Worm (Caenorhabditis elegans) whole organism, early embryonic: ENCODE results near the gene F58B3.6.

Experiments
- flt-1 ChIP-seq: fragments of 200-800 bp; sonication (Bioruptor generic); IDR thresholded peaks from 2 replicates; pipeline ENCODE4 v1.3.6; 2022; ENCODE audit warnings: missing genetic modification characterization, missing compliant biosample characterization
- hnd-1 ChIP-seq: sonication (generic microtip); optimal IDR thresholded peaks from 2 replicates; lab custom pipeline; 2016; ENCODE audit warnings: missing genetic modification characterization, missing compliant biosample characterization
- tbx-11 ChIP-seq: fragments of 200-800 bp; sonication (Bioruptor generic); IDR thresholded peaks from 2 replicates; pipeline ENCODE4 v1.3.6; 2022; ENCODE audit warnings: missing genetic modification characterization, missing compliant biosample characterization
- tra-4 ChIP-seq: sonication (generic microtip); optimal IDR thresholded peaks from 2 replicates; lab custom pipeline; 2017; ENCODE audit warnings: missing genetic modification characterization, missing compliant biosample characterization

DNA sequence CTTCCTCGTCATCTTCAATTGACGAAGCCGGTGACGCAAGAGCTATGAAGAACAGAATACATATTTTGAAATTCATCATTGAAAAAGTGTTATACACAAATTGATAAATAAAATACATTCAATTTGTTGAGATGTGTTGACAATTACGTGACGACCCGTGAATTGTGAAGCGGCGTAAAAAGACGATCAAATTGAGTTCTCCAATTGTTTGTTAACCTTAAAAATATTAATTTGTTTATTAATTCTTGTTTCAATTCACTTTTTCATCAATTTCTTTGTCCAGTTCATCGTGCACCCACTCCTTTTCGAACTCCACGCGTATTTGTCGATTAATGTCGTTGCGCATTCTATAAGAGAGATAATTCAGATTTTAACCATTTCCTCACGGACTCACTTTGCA is 44.3 kb upstream of the F58B3.6 start, which contains the start of gene spe-36:
- TF ChIP-seq flt-1 (no peak), hnd-1 (tag; lab: Kevin White, UChicago) (no peak), tra-4 (no peak), tbx-11 (GFP tag; lab: Robert Waterston, UW) (no peak)
